Fruit fly (Drosophila melanogaster): ENCODE data around the gene kug.

The kug gene

dm6 chr3L:20005033-20005782 is at the start of gene kug:
Gene kug (plus strand): TSS chr3L:20005301.
- no peak for TF ChIP-seq pan (optimal IDR thresholded peaks at IDR 0.05)
- TF ChIP-seq EcR (GFP tag; optimal IDR thresholded peaks at IDR 0.05): no peak
- no peak for TF ChIP-seq usp (GFP tag; optimal IDR thresholded peaks at IDR 0.05)
- TF ChIP-seq CG8478 (optimal IDR thresholded peaks at IDR 0.05): no peak
- no peak for TF ChIP-seq psq (optimal IDR thresholded peaks at IDR 0.05)
- no peak for TF ChIP-seq Dll (optimal IDR thresholded peaks at IDR 0.05)

dm6 chr3L:19955699-19956098 is 49.4 kb upstream of the kug start, which contains the start of gene CG42263:
Gene CG42263 (minus strand): TSS chr3L:19955799.
- TF ChIP-seq psq (optimal IDR thresholded peaks at IDR 0.05): no peak
- TF ChIP-seq CG8478 (optimal IDR thresholded peaks at IDR 0.05): no peak
- no peak for TF ChIP-seq pan (optimal IDR thresholded peaks at IDR 0.05)
- TF ChIP-seq usp (GFP tag; optimal IDR thresholded peaks at IDR 0.05): no peak
- no peak for TF ChIP-seq EcR (GFP tag; optimal IDR thresholded peaks at IDR 0.05)
- no peak for TF ChIP-seq Dll (optimal IDR thresholded peaks at IDR 0.05)

dm6 chr3L:19961805-19962204 is 43.3 kb upstream of the kug start:
- TF ChIP-seq usp (GFP tag; optimal IDR thresholded peaks at IDR 0.05): no peak
- TF ChIP-seq CG8478 (optimal IDR thresholded peaks at IDR 0.05): no peak
- no peak for TF ChIP-seq psq (optimal IDR thresholded peaks at IDR 0.05)
- TF ChIP-seq EcR (GFP tag; optimal IDR thresholded peaks at IDR 0.05): no peak
- TF ChIP-seq Dll (optimal IDR thresholded peaks at IDR 0.05): no peak
- TF ChIP-seq pan (optimal IDR thresholded peaks at IDR 0.05): no peak

dm6 chr3L:19968725-19969598 is 36.1 kb upstream of the kug start:
- TF ChIP-seq Dll (optimal IDR thresholded peaks at IDR 0.05) (no peak), usp (GFP tag; optimal IDR thresholded peaks at IDR 0.05) (no peak), EcR (GFP tag; optimal IDR thresholded peaks at IDR 0.05) (no peak), pan (optimal IDR thresholded peaks at IDR 0.05) (no peak), CG8478 (optimal IDR thresholded peaks at IDR 0.05) (no peak), psq (optimal IDR thresholded peaks at IDR 0.05) (no peak)

dm6 chr3L:19978088-19978487 is 27.0 kb upstream of the kug start:
- TF ChIP-seq usp (GFP tag; optimal IDR thresholded peaks at IDR 0.05) (no peak), EcR (GFP tag; optimal IDR thresholded peaks at IDR 0.05) (no peak), psq (optimal IDR thresholded peaks at IDR 0.05) (no peak), pan (optimal IDR thresholded peaks at IDR 0.05) (no peak), CG8478 (optimal IDR thresholded peaks at IDR 0.05) (no peak), Dll (optimal IDR thresholded peaks at IDR 0.05) (no peak)

- TF ChIP-seq EcR (GFP tag; optimal IDR thresholded peaks at IDR 0.05): no peak
- TF ChIP-seq usp (GFP tag; optimal IDR thresholded peaks at IDR 0.05): no peak
- no peak for TF ChIP-seq Dll (optimal IDR thresholded peaks at IDR 0.05)
- TF ChIP-seq CG8478 (optimal IDR thresholded peaks at IDR 0.05): no peak
- TF ChIP-seq psq (optimal IDR thresholded peaks at IDR 0.05): no peak
Measured at dm6 chr3L:19979592-19979991, 25.5 kb upstream of the kug start, which contains the start of gene CG14182. Gene CG14182 (minus strand): TSS chr3L:19979812.

- TF ChIP-seq EcR (GFP tag; optimal IDR thresholded peaks at IDR 0.05) (no peak), usp (GFP tag; optimal IDR thresholded peaks at IDR 0.05) (no peak), CG8478 (optimal IDR thresholded peaks at IDR 0.05) (no peak)
Measured at dm6 chr3L:19981385-19981784, 23.7 kb upstream of the kug start, which contains the start of gene CG17732. Gene CG17732 (plus strand): TSS chr3L:19981685.

- TF ChIP-seq psq (optimal IDR thresholded peaks at IDR 0.05) (no peak), pan (optimal IDR thresholded peaks at IDR 0.05) (no peak), usp (GFP tag; optimal IDR thresholded peaks at IDR 0.05) (no peak), Dll (optimal IDR thresholded peaks at IDR 0.05) (no peak), CG8478 (optimal IDR thresholded peaks at IDR 0.05) (no peak), EcR (GFP tag; optimal IDR thresholded peaks at IDR 0.05) (no peak)
Measured at dm6 chr3L:19985768-19986167, 19.3 kb upstream of the kug start, which contains the start of the genes hale and schuy. Gene hale (minus strand): TSS chr3L:19985868. Gene schuy (plus strand): TSS chr3L:19986093.

dm6 chr3L:19988891-19989290 is 16.2 kb upstream of the kug start, which contains the start of gene Csas:
Gene Csas (minus strand): TSS chr3L:19988991.
- no peak for TF ChIP-seq pan (optimal IDR thresholded peaks at IDR 0.05)
- TF ChIP-seq usp (GFP tag; optimal IDR thresholded peaks at IDR 0.05): no peak
- TF ChIP-seq EcR (GFP tag; optimal IDR thresholded peaks at IDR 0.05): no peak
- no peak for TF ChIP-seq Dll (optimal IDR thresholded peaks at IDR 0.05)
- TF ChIP-seq CG8478 (optimal IDR thresholded peaks at IDR 0.05): no peak
- TF ChIP-seq psq (optimal IDR thresholded peaks at IDR 0.05): no peak

- TF ChIP-seq CG8478 (optimal IDR thresholded peaks at IDR 0.05) (no peak), usp (GFP tag; optimal IDR thresholded peaks at IDR 0.05) (no peak), Dll (optimal IDR thresholded peaks at IDR 0.05) (no peak), EcR (GFP tag; optimal IDR thresholded peaks at IDR 0.05) (no peak), psq (optimal IDR thresholded peaks at IDR 0.05) (no peak), pan (optimal IDR thresholded peaks at IDR 0.05) (no peak)
Measured at dm6 chr3L:19991120-19991519, 14.0 kb upstream of the kug start, which contains the start of gene fln. Gene fln (minus strand): TSS chr3L:19991220.

dm6 chr3L:19991714-19992231 is 13.3 kb upstream of the kug start, which contains the start of the genes CG7646 and Nca:
Gene CG7646 (plus strand): TSS chr3L:19991887.
Gene Nca (plus strand): TSS chr3L:19991887.
- TF ChIP-seq EcR (GFP tag; optimal IDR thresholded peaks at IDR 0.05) (no peak), pan (optimal IDR thresholded peaks at IDR 0.05) (no peak), psq (optimal IDR thresholded peaks at IDR 0.05) (no peak), Dll (optimal IDR thresholded peaks at IDR 0.05) (no peak), usp (GFP tag; optimal IDR thresholded peaks at IDR 0.05) (no peak), CG8478 (optimal IDR thresholded peaks at IDR 0.05) (no peak)

Measured in whole organism.